Worm (Caenorhabditis elegans): Measurements from ENCODE around the gene sms-5.

Gene sms-5

ce11 chrII:542416-542815 is 47.2 kb downstream of the sms-5 start:
- TF ChIP-seq M03D4.4 (tag; optimal IDR thresholded peaks at IDR 0.05): no peak
- TF ChIP-seq nhr-76 (tag; optimal IDR thresholded peaks at IDR 0.05): no peak
- no peak for TF ChIP-seq ceh-83 (GFP tag; optimal IDR thresholded peaks at IDR 0.05)
- no peak for TF ChIP-seq nhr-237 (tag; optimal IDR thresholded peaks at IDR 0.05)
- TF ChIP-seq elt-3 (tag; optimal IDR thresholded peaks at IDR 0.05): no peak
- TF ChIP-seq bed-3 (GFP tag; optimal IDR thresholded peaks at IDR 0.05): no peak
- TF ChIP-seq flh-1 (GFP tag; optimal IDR thresholded peaks at IDR 0.05): no peak
- no peak for TF ChIP-seq nhr-2 (tag; optimal IDR thresholded peaks at IDR 0.05)
- no peak for TF ChIP-seq blmp-1 (tag; optimal IDR thresholded peaks at IDR 0.05)
- no peak for TF ChIP-seq hlh-1 (tag; optimal IDR thresholded peaks at IDR 0.05)
- TF ChIP-seq pha-4 (tag; optimal IDR thresholded peaks at IDR 0.05): no peak
- TF ChIP-seq tbx-8 (GFP tag; optimal IDR thresholded peaks at IDR 0.05): no peak
- no peak for TF ChIP-seq mab-5 (tag; optimal IDR thresholded peaks at IDR 0.05)

- TF ChIP-seq drap-1 (GFP tag; optimal IDR thresholded peaks at IDR 0.05) (no peak), blmp-1 (tag; optimal IDR thresholded peaks at IDR 0.05) (no peak), sem-2 (GFP tag; optimal IDR thresholded peaks at IDR 0.05) (no peak), sptf-1 (tag; optimal IDR thresholded peaks at IDR 0.05) (no peak), tbx-8 (GFP tag; optimal IDR thresholded peaks at IDR 0.05) (no peak), ces-1 (GFP tag; optimal IDR thresholded peaks at IDR 0.05) (no peak), elt-1 (tag; optimal IDR thresholded peaks at IDR 0.05; ENCODE audit: borderline replicate concordance, insufficient read depth) (no peak)
These were observed 51.2 kb downstream of the sms-5 start, which contains the start of gene mlt-10 for ce11 chrII:546405-546804. mlt-10 (plus strand) TSS chrII:546705.

Measured in whole organism, mixed stage, embryonic.